Fruit fly (Drosophila melanogaster): ENCODE data around the gene Mcm6.

Gene Mcm6

dm6 chrX:6654198-6654831, 19.9 kb upstream of the Mcm6 start, which contains the start of the genes CG3226 and Cdc7 (continued):
- peak; percentile 41 for TF ChIP-seq emc (GFP tag; optimal IDR thresholded peaks at IDR 0.05)
- peak; percentile 64 for TF ChIP-seq CG4707 (GFP tag; optimal IDR thresholded peaks at IDR 0.05)
- TF ChIP-seq lbe (GFP tag; optimal IDR thresholded peaks at IDR 0.05) = peak; percentile 23
- peak; percentile 71 for TF ChIP-seq Max (GFP tag; optimal IDR thresholded peaks at IDR 0.05)
- TF ChIP-seq abd-A (tag; optimal IDR thresholded peaks at IDR 0.05) = no peak
- no peak for TF ChIP-seq usp (GFP tag; optimal IDR thresholded peaks at IDR 0.05)
- peak; percentile 67 for TF ChIP-seq Fer2 (tag; optimal IDR thresholded peaks at IDR 0.05)
- peak; percentile 38 for TF ChIP-seq CG17802 (tag; optimal IDR thresholded peaks at IDR 0.05)
- peak; percentile 66 for TF ChIP-seq CG17568 (GFP tag; optimal IDR thresholded peaks at IDR 0.05)
- TF ChIP-seq kni (GFP tag; optimal IDR thresholded peaks at IDR 0.05) = peak; percentile 86
- TF ChIP-seq Deaf1 (tag; optimal IDR thresholded peaks at IDR 0.05) = no peak
- TF ChIP-seq Neu2 (GFP tag; optimal IDR thresholded peaks at IDR 0.05; ENCODE audit: borderline replicate concordance) = no peak
- peak; percentile 12 for TF ChIP-seq lilli (GFP tag; optimal IDR thresholded peaks at IDR 0.05)
- TF ChIP-seq CG6765 (GFP tag; optimal IDR thresholded peaks at IDR 0.05) = peak; percentile 92
- no peak for TF ChIP-seq Hr78 (GFP tag; optimal IDR thresholded peaks at IDR 0.05)
- TF ChIP-seq CG32767 (GFP tag; IDR thresholded peaks at IDR 0.05) = no peak
- TF ChIP-seq Adf1 (GFP tag; IDR thresholded peaks at IDR 0.05) = peak; percentile 35; the same call in 1 of the 2 replicates
- TF ChIP-seq CG34422 (GFP tag; IDR thresholded peaks at IDR 0.05) = peak; percentile 67; the same call in 1 of the 3 replicates
- TF ChIP-seq dm (GFP tag; optimal IDR thresholded peaks at IDR 0.05) = peak; percentile 35
- no peak for TF ChIP-seq CG10565 (GFP tag; optimal IDR thresholded peaks at IDR 0.05)
- TF ChIP-seq twi (tag; optimal IDR thresholded peaks at IDR 0.05) = peak; percentile 65
- peak; percentile 35 for TF ChIP-seq repo (GFP tag; optimal IDR thresholded peaks at IDR 0.05)
- TF ChIP-seq NFAT (GFP tag; IDR thresholded peaks at IDR 0.05) = peak; percentile 58; the same call in 1 of the 2 replicates
- TF ChIP-seq CG10267 (tag; optimal IDR thresholded peaks at IDR 0.05) = peak; percentile 75
- peak; percentile 19; the same call in 1 of the 3 replicates for TF ChIP-seq sr (GFP tag; IDR thresholded peaks at IDR 0.05)
- peak; percentile 49 for TF ChIP-seq CG9876 (GFP tag; optimal IDR thresholded peaks at IDR 0.05)
- TF ChIP-seq disco-r (GFP tag; optimal IDR thresholded peaks at IDR 0.05) = peak; percentile 10
- TF ChIP-seq ems (GFP tag; optimal IDR thresholded peaks at IDR 0.05) = peak; percentile 19
- TF ChIP-seq CG6654 (GFP tag; optimal IDR thresholded peaks at IDR 0.05) = peak; percentile 43
- no peak for TF ChIP-seq lov (optimal IDR thresholded peaks at IDR 0.05)
- TF ChIP-seq lov (GFP tag; IDR thresholded peaks at IDR 0.05) = 0 out of 3 replicates have a peak, but pooled peaks have one; percentile 46
- peak; percentile 26; the same call in 1 of the 2 replicates for TF ChIP-seq ap (GFP tag; IDR thresholded peaks at IDR 0.05)
- peak; percentile 98 for TF ChIP-seq Ets97D (GFP tag; optimal IDR thresholded peaks at IDR 0.05)
- TF ChIP-seq sna (GFP tag; IDR thresholded peaks at IDR 0.05; ENCODE audit: partially characterized antibody) = peak; percentile 55; the same call in 1 of the 2 replicates
- TF ChIP-seq Dll (GFP tag; IDR thresholded peaks at IDR 0.05; ENCODE audit: partially characterized antibody) = peak; percentile 71
- TF ChIP-seq crc (GFP tag; optimal IDR thresholded peaks at IDR 0.05) = no peak
- no peak for TF ChIP-seq run (tag; optimal IDR thresholded peaks at IDR 0.05)
- peak; percentile 69 for TF ChIP-seq grn (GFP tag; optimal IDR thresholded peaks at IDR 0.05)
- TF ChIP-seq sim (GFP tag; IDR thresholded peaks at IDR 0.05) = no peak
- TF ChIP-seq CG10274 (GFP tag; optimal IDR thresholded peaks at IDR 0.05) = peak; percentile 57
- peak; percentile 83 for TF ChIP-seq Opbp (GFP tag; IDR thresholded peaks at IDR 0.05; ENCODE audit: partially characterized antibody)
- no peak for TF ChIP-seq CG11398 (GFP tag; optimal IDR thresholded peaks at IDR 0.05)
- TF ChIP-seq mld (GFP tag; IDR thresholded peaks at IDR 0.05; ENCODE audit: partially characterized antibody) = peak; percentile 65; the same call in 2 of the 3 replicates
- TF ChIP-seq klu (GFP tag; IDR thresholded peaks at IDR 0.05) = no peak
- no peak for TF ChIP-seq ERR (GFP tag; optimal IDR thresholded peaks at IDR 0.05)
- peak; percentile 52 for TF ChIP-seq trem (tag; optimal IDR thresholded peaks at IDR 0.05)
- peak; percentile 22 for TF ChIP-seq Antp (GFP tag; optimal IDR thresholded peaks at IDR 0.05)
- peak; percentile 35 for TF ChIP-seq CG3838 (GFP tag; optimal IDR thresholded peaks at IDR 0.05)
- no peak for TF ChIP-seq dan (GFP tag; IDR thresholded peaks at IDR 0.05)
- peak; percentile 74 for TF ChIP-seq CG17385 (GFP tag; optimal IDR thresholded peaks at IDR 0.05)
